ENCODE assay signal across 3 fruit fly cellular contexts in genomic region chr3L:10284869-10285268, dm6.
A peak's percentile ranks its signal among the peaks of the same experiment; 100 is the strongest.
TF ChIP-seq lines count a peak whose summit lies in the region.

No protein-coding gene starts in this region.

- peak; percentile 94 to 95 for TF ChIP-seq CTCF in S2 (optimal IDR thresholded peaks at IDR 0.05; lab: Kevin White, UChicago)
- TF ChIP-seq CTCF in whole organism, embryonic (GFP tag; optimal IDR thresholded peaks at IDR 0.05; lab: Kevin White, UChicago) = peak; percentile 92

TF ChIP-seq in whole organism, embryonic, 481 proteins besides CTCF, POLR2A, EP300 and RAD21 (continues in another document):
- TF ChIP-seq twi (tag; optimal IDR thresholded peaks at IDR 0.05; lab: Kevin White, UChicago) (no peak), CG32772 (GFP tag; IDR thresholded peaks at IDR 0.05; lab: Robert Waterston, UW) (no peak), CG9609 (GFP tag; optimal IDR thresholded peaks at IDR 0.05; lab: Kevin White, UChicago) (no peak), ewg (GFP tag; optimal IDR thresholded peaks at IDR 0.05; lab: Kevin White, UChicago) (no peak), Jarid2 (GFP tag; optimal IDR thresholded peaks at IDR 0.05; lab: Kevin White, UChicago) (peak; percentile 8), lilli (GFP tag; optimal IDR thresholded peaks at IDR 0.05; lab: Kevin White, UChicago) (no peak), CG4820 (GFP tag; optimal IDR thresholded peaks at IDR 0.05; lab: Kevin White, UChicago) (no peak), CG13624 (GFP tag; optimal IDR thresholded peaks at IDR 0.05; lab: Kevin White, UChicago) (no peak), klu (GFP tag; IDR thresholded peaks at IDR 0.05; lab: Robert Waterston, UW) (no peak), z (GFP tag; IDR thresholded peaks at IDR 0.05; lab: Robert Waterston, UW) (no peak), CG13296 (GFP tag; optimal IDR thresholded peaks at IDR 0.05; lab: Kevin White, UChicago) (no peak), CG6683 (GFP tag; optimal IDR thresholded peaks at IDR 0.05; lab: Kevin White, UChicago) (no peak), Oli (tag; optimal IDR thresholded peaks at IDR 0.05; lab: Kevin White, UChicago) (no peak), CG11504 (tag; optimal IDR thresholded peaks at IDR 0.05; lab: Kevin White, UChicago) (peak; percentile 12), Ptx1 (GFP tag; IDR thresholded peaks at IDR 0.05; lab: Robert Waterston, UW) (no peak), CG33213 (GFP tag; optimal IDR thresholded peaks at IDR 0.05; lab: Kevin White, UChicago) (no peak), Nf-YB (GFP tag; optimal IDR thresholded peaks at IDR 0.05; lab: Kevin White, UChicago) (no peak), MTF-1 (GFP tag; optimal IDR thresholded peaks at IDR 0.05; lab: Kevin White, UChicago; ENCODE audit: borderline replicate concordance) (no peak), CG14860 (GFP tag; IDR thresholded peaks at IDR 0.05; lab: Robert Waterston, UW; ENCODE audit: partially characterized antibody) (no peak), dysf (GFP tag; IDR thresholded peaks at IDR 0.05; lab: Robert Waterston, UW) (no peak), CG10267 (tag; optimal IDR thresholded peaks at IDR 0.05; lab: Kevin White, UChicago) (no peak), CG34376 (GFP tag; optimal IDR thresholded peaks at IDR 0.05; lab: Kevin White, UChicago) (no peak), Hmx (GFP tag; optimal IDR thresholded peaks at IDR 0.05; lab: Kevin White, UChicago) (no peak), amos (GFP tag; IDR thresholded peaks at IDR 0.05; lab: Robert Waterston, UW; ENCODE audit: partially characterized antibody) (peak; percentile 29; the same call in 1 of the 2 replicates), disco-r (GFP tag; optimal IDR thresholded peaks at IDR 0.05; lab: Kevin White, UChicago) (no peak), mam (GFP tag; optimal IDR thresholded peaks at IDR 0.05; lab: Kevin White, UChicago) (no peak), CG8765 (GFP tag; IDR thresholded peaks at IDR 0.05; lab: Robert Waterston, UW) (no peak), pnt (GFP tag; optimal IDR thresholded peaks at IDR 0.05; lab: Kevin White, UChicago) (no peak), Hey (tag; optimal IDR thresholded peaks at IDR 0.05; lab: Kevin White, UChicago) (no peak), CG14965 (GFP tag; optimal IDR thresholded peaks at IDR 0.05; lab: Kevin White, UChicago; ENCODE audit: borderline replicate concordance) (peak; percentile 22), sc (optimal IDR thresholded peaks at IDR 0.05; lab: Kevin White, UChicago) (no peak), sc (GFP tag; optimal IDR thresholded peaks at IDR 0.05; lab: Kevin White, UChicago) (no peak), CG13775 (GFP tag; optimal IDR thresholded peaks at IDR 0.05; lab: Kevin White, UChicago) (no peak), CG14441 (GFP tag; IDR thresholded peaks at IDR 0.05; lab: Robert Waterston, UW) (no peak), Lpt (GFP tag; optimal IDR thresholded peaks at IDR 0.05; lab: Kevin White, UChicago) (no peak), Bgb (GFP tag; IDR thresholded peaks at IDR 0.05; lab: Robert Waterston, UW; ENCODE audit: partially characterized antibody) (no peak), Elba2 (GFP tag; optimal IDR thresholded peaks at IDR 0.05; lab: Kevin White, UChicago) (no peak), CG3407 (GFP tag; optimal IDR thresholded peaks at IDR 0.05; lab: Kevin White, UChicago) (no peak), so (GFP tag; IDR thresholded peaks at IDR 0.05; lab: Robert Waterston, UW) (no peak), tio (GFP tag; optimal IDR thresholded peaks at IDR 0.05; lab: Kevin White, UChicago) (no peak), Gsc (GFP tag; IDR thresholded peaks at IDR 0.05; lab: Robert Waterston, UW) (no peak), CG1603 (tag; optimal IDR thresholded peaks at IDR 0.05; lab: Kevin White, UChicago) (peak; percentile 24), vvl (GFP tag; IDR thresholded peaks at IDR 0.05; lab: Robert Waterston, UW) (no peak), Dip2 (GFP tag; IDR thresholded peaks at IDR 0.05; lab: Robert Waterston, UW) (no peak), CG4617 (GFP tag; optimal IDR thresholded peaks at IDR 0.05; lab: Kevin White, UChicago; ENCODE audit: borderline replicate concordance) (no peak), lmd (GFP tag; IDR thresholded peaks at IDR 0.05; lab: Robert Waterston, UW) (no peak), CG7786 (GFP tag; optimal IDR thresholded peaks at IDR 0.05; lab: Kevin White, UChicago) (no peak)

TF ChIP-seq in whole organism, prepupa, 60 proteins besides CTCF, POLR2A, EP300 and RAD21:
- TF ChIP-seq CG16779 (tag; optimal IDR thresholded peaks at IDR 0.05; lab: Kevin White, UChicago) (no peak), Eip78C (GFP tag; lab: Kevin White, UChicago) (peak; percentile 12)
TF ChIP-seq in whole organism, prepupa: peak in this region for 1.
